Worm (Caenorhabditis elegans): Measurements from ENCODE around the gene amt-3.

amt-3 gene

ce11 chrII:8411002-8411401 is 42.0 kb upstream of the amt-3 start:
- TF ChIP-seq gmeb-1 (tag; optimal IDR thresholded peaks at IDR 0.05) (no peak), R02D3.7 (tag; optimal IDR thresholded peaks at IDR 0.05) (no peak), elt-3 (tag; optimal IDR thresholded peaks at IDR 0.05) (no peak), ceh-82 (tag; optimal IDR thresholded peaks at IDR 0.05) (no peak)

- TF ChIP-seq sem-4 (tag; optimal IDR thresholded peaks at IDR 0.05) (peak; percentile 28), nhr-10 (tag; optimal IDR thresholded peaks at IDR 0.05) (no peak)
Observed at ce11 chrII:8409538-8409937, 40.6 kb upstream of the amt-3 start.

- no peak for TF ChIP-seq ceh-16 (tag; optimal IDR thresholded peaks at IDR 0.05)
- no peak for TF ChIP-seq nhr-237 (tag; optimal IDR thresholded peaks at IDR 0.05)
- no peak for TF ChIP-seq nhr-77 (tag; optimal IDR thresholded peaks at IDR 0.05)
- TF ChIP-seq alr-1 (tag; optimal IDR thresholded peaks at IDR 0.05) = no peak
Observed at ce11 chrII:8407491-8407890, 38.5 kb upstream of the amt-3 start, which contains the start of gene sra-13. Gene sra-13, plus strand, starts transcription at chrII:8407685.

ce11 chrII:8405303-8405702 is 36.3 kb upstream of the amt-3 start, which contains the start of gene ubc-24:
Gene ubc-24, plus strand, starts transcription at chrII:8405603.
- TF ChIP-seq ama-1 (optimal IDR thresholded peaks at IDR 0.05) (no peak), ztf-4 (tag; optimal IDR thresholded peaks at IDR 0.05) (no peak), nhr-21 (tag; optimal IDR thresholded peaks at IDR 0.05) (no peak), ceh-82 (tag; optimal IDR thresholded peaks at IDR 0.05) (no peak), egl-27 (tag; optimal IDR thresholded peaks at IDR 0.05) (no peak), nhr-129 (tag; optimal IDR thresholded peaks at IDR 0.05) (no peak), nhr-77 (tag; optimal IDR thresholded peaks at IDR 0.05) (no peak), unc-55 (GFP tag; optimal IDR thresholded peaks at IDR 0.05) (no peak), F13H6.1 (tag; optimal IDR thresholded peaks at IDR 0.05) (no peak)

ce11 chrII:8404748-8405147 is 35.8 kb upstream of the amt-3 start, which contains the start of gene skpo-1:
Gene skpo-1, minus strand, starts transcription at chrII:8404848.
- TF ChIP-seq elt-1 (tag; optimal IDR thresholded peaks at IDR 0.05) (no peak), nhr-77 (tag; optimal IDR thresholded peaks at IDR 0.05) (no peak), gmeb-1 (tag; optimal IDR thresholded peaks at IDR 0.05) (no peak), lin-11 (tag; optimal IDR thresholded peaks at IDR 0.05) (no peak), ceh-82 (tag; optimal IDR thresholded peaks at IDR 0.05) (no peak), lin-39 (tag; optimal IDR thresholded peaks at IDR 0.05) (no peak), R02D3.7 (tag; optimal IDR thresholded peaks at IDR 0.05) (no peak), nhr-25 (tag; optimal IDR thresholded peaks at IDR 0.05) (no peak), unc-62 (GFP tag; optimal IDR thresholded peaks at IDR 0.05) (no peak), sem-4 (tag; optimal IDR thresholded peaks at IDR 0.05) (no peak), lsy-2 (tag; optimal IDR thresholded peaks at IDR 0.05) (no peak), blmp-1 (tag; optimal IDR thresholded peaks at IDR 0.05; ENCODE audit: insufficient read depth) (no peak), nhr-237 (tag; optimal IDR thresholded peaks at IDR 0.05) (no peak), dmd-4 (tag; optimal IDR thresholded peaks at IDR 0.05) (no peak), zag-1 (tag; optimal IDR thresholded peaks at IDR 0.05) (no peak), nhr-12 (tag; optimal IDR thresholded peaks at IDR 0.05) (no peak), ZK546.5 (tag; optimal IDR thresholded peaks at IDR 0.05) (no peak)

ce11 chrII:8399997-8400396 is 31.0 kb upstream of the amt-3 start:
- TF ChIP-seq snpc-4 (tag; optimal IDR thresholded peaks at IDR 0.05) (no peak), lin-11 (tag; optimal IDR thresholded peaks at IDR 0.05) (no peak), ztf-11 (tag; optimal IDR thresholded peaks at IDR 0.05) (no peak), nhr-12 (tag; optimal IDR thresholded peaks at IDR 0.05) (no peak), fos-1 (tag; optimal IDR thresholded peaks at IDR 0.05) (peak; percentile 30), blmp-1 (tag; optimal IDR thresholded peaks at IDR 0.05; ENCODE audit: insufficient read depth) (no peak), gmeb-1 (tag; optimal IDR thresholded peaks at IDR 0.05) (no peak)

ce11 chrII:8399064-8399463 is 30.1 kb upstream of the amt-3 start, which contains the start of gene dod-23:
Gene dod-23, minus strand, starts transcription at chrII:8399164.
- no peak for TF ChIP-seq ceh-82 (tag; optimal IDR thresholded peaks at IDR 0.05)
- TF ChIP-seq nhr-237 (tag; optimal IDR thresholded peaks at IDR 0.05) = no peak
- TF ChIP-seq Y55F3AM.14 (GFP tag; optimal IDR thresholded peaks at IDR 0.05) = no peak

All from whole organism, L2 larva.